Worm (Caenorhabditis elegans) whole organism, L3 larva: ENCODE measurements around the gene ZK354.9.

Experiments used
- R02D3.7 ChIP-seq: fragments of 150-350 bp; optimal IDR thresholded peaks from 2 replicates; lab custom pipeline; 2014; ENCODE audit warnings: missing biosample characterization, missing genetic modification characterization
- ZK546.5 ChIP-seq: sonication (generic microtip); optimal IDR thresholded peaks from 2 replicates; lab custom pipeline; 2017; ENCODE audit warnings: missing biosample characterization, missing genetic modification characterization
- ama-1 ChIP-seq: fragments of 150-350 bp; optimal IDR thresholded peaks from 2 replicates; lab custom pipeline; 2018
- ceh-16 ChIP-seq: sonication (generic microtip); optimal IDR thresholded peaks from 2 replicates; lab custom pipeline; 2017; ENCODE audit warnings: missing biosample characterization, missing genetic modification characterization
- ceh-28 ChIP-seq: fragments of 150-350 bp; optimal IDR thresholded peaks from 2 replicates; lab custom pipeline; 2014; ENCODE audit warnings: missing biosample characterization, missing genetic modification reagents, missing genetic modification characterization
- ceh-82 ChIP-seq: fragments of 150-350 bp; optimal IDR thresholded peaks from 2 replicates; lab custom pipeline; 2014; ENCODE audit warnings: missing biosample characterization, missing genetic modification characterization
- daf-12 ChIP-seq: fragments of 150-350 bp; optimal IDR thresholded peaks from 2 replicates; lab custom pipeline; 2014; ENCODE audit warnings: missing biosample characterization, missing genetic modification reagents, missing genetic modification characterization
- egl-27 ChIP-seq: sonication (generic microtip); optimal IDR thresholded peaks from 4 replicates; lab custom pipeline; 2017; ENCODE audit warnings: missing biosample characterization, missing genetic modification reagents, missing genetic modification characterization
- egl-5 ChIP-seq: fragments of 150-350 bp; optimal IDR thresholded peaks from 2 replicates; lab custom pipeline; 2017; ENCODE audit warnings: missing biosample characterization, missing genetic modification reagents, missing genetic modification characterization, inconsistent platforms
- elt-2 ChIP-seq: sonication (generic microtip); optimal IDR thresholded peaks from 2 replicates; lab custom pipeline; 2016; ENCODE audit warnings: missing genetic modification reagents, mild to moderate bottlenecking, missing genetic modification characterization, missing compliant biosample characterization
- elt-3 ChIP-seq, 3 experiments: fragments of 150-350 bp in 1 of 3; sonication (generic microtip) in 2 of 3; optimal IDR thresholded peaks; 2 replicates in 2 of 3; 4 replicates in 1 of 3; lab custom pipeline; 2014 to 2017; ENCODE audit warnings: missing biosample characterization in 3 of 3, missing genetic modification characterization in 3 of 3
- eor-1 ChIP-seq, 2 experiments: fragments of 150-350 bp; optimal IDR thresholded peaks; 2 replicates each; lab custom pipeline; 2014 to 2018; ENCODE audit warnings: missing biosample characterization in 2 of 2, missing genetic modification characterization in 2 of 2
- fos-1 ChIP-seq: fragments of 150-350 bp; optimal IDR thresholded peaks from 2 replicates; lab custom pipeline; 2014; ENCODE audit warnings: missing biosample characterization, missing genetic modification characterization
- hmg-11 ChIP-seq: sonication (generic microtip); optimal IDR thresholded peaks from 2 replicates; lab custom pipeline; 2016; ENCODE audit warnings: missing genetic modification characterization, missing compliant biosample characterization
- jun-1 ChIP-seq: fragments of 150-350 bp; optimal IDR thresholded peaks from 2 replicates; lab custom pipeline; 2014; ENCODE audit warnings: missing biosample characterization, missing genetic modification reagents, missing genetic modification characterization
- lin-15B ChIP-seq: fragments of 150-350 bp; optimal IDR thresholded peaks from 2 replicates; lab custom pipeline; 2014; ENCODE audit warnings: missing biosample characterization, missing genetic modification characterization
- lin-39 ChIP-seq: fragments of 150-350 bp; optimal IDR thresholded peaks from 2 replicates; lab custom pipeline; 2018; ENCODE audit warnings: missing biosample characterization, missing genetic modification reagents, missing genetic modification characterization
- lsy-12 ChIP-seq: sonication (generic microtip); optimal IDR thresholded peaks from 2 replicates; lab custom pipeline; 2016; ENCODE audit warnings: mild to moderate bottlenecking, missing genetic modification characterization, missing compliant biosample characterization
- nfya-1 ChIP-seq: sonication (generic microtip); optimal IDR thresholded peaks from 2 replicates; lab custom pipeline; 2017; ENCODE audit warnings: missing genetic modification characterization, mild to moderate bottlenecking, missing compliant biosample characterization, antibody characterized with exemption, moderate library complexity; ENCODE audit not compliant: insufficient read depth
- nhr-12 ChIP-seq: fragments of 150-350 bp; optimal IDR thresholded peaks from 2 replicates; lab custom pipeline; 2014; ENCODE audit warnings: missing biosample characterization, missing genetic modification characterization
- nhr-23 ChIP-seq: fragments of 150-350 bp; optimal IDR thresholded peaks from 2 replicates; lab custom pipeline; 2014; ENCODE audit warnings: missing biosample characterization, missing genetic modification reagents, missing genetic modification characterization
- nhr-237 ChIP-seq: fragments of 150-350 bp; optimal IDR thresholded peaks from 2 replicates; lab custom pipeline; 2014; ENCODE audit warnings: missing biosample characterization, missing genetic modification characterization
- nhr-25 ChIP-seq: sonication (generic microtip); optimal IDR thresholded peaks from 2 replicates; lab custom pipeline; 2017; ENCODE audit warnings: missing biosample characterization, missing genetic modification characterization
- nhr-28 ChIP-seq: fragments of 150-350 bp; optimal IDR thresholded peaks from 2 replicates; lab custom pipeline; 2014; ENCODE audit warnings: missing biosample characterization, missing genetic modification characterization
- nhr-43 ChIP-seq: sonication (generic microtip); optimal IDR thresholded peaks from 2 replicates; lab custom pipeline; 2016; ENCODE audit warnings: mild to moderate bottlenecking, missing genetic modification characterization, missing compliant biosample characterization; ENCODE audit not compliant: poor library complexity, severe bottlenecking
- nhr-67 ChIP-seq: fragments of 150-350 bp; optimal IDR thresholded peaks from 2 replicates; lab custom pipeline; 2014; ENCODE audit warnings: missing biosample characterization, missing genetic modification characterization
- nhr-76 ChIP-seq: fragments of 150-350 bp; sonication (generic microtip); optimal IDR thresholded peaks from 5 replicates; lab custom pipeline; 2014; ENCODE audit warnings: missing biosample characterization, missing genetic modification characterization
- nhr-77 ChIP-seq: fragments of 150-350 bp; optimal IDR thresholded peaks from 2 replicates; lab custom pipeline; 2014; ENCODE audit warnings: missing biosample characterization, missing genetic modification characterization
- sea-2 ChIP-seq: fragments of 150-350 bp; sonication (generic microtip); optimal IDR thresholded peaks from 4 replicates; lab custom pipeline; 2014; ENCODE audit warnings: missing biosample characterization, missing genetic modification reagents, missing genetic modification characterization
- snpc-4 ChIP-seq: fragments of 150-350 bp; optimal IDR thresholded peaks from 2 replicates; lab custom pipeline; 2014; ENCODE audit warnings: missing biosample characterization, missing genetic modification characterization
- tbx-2 ChIP-seq: sonication (generic microtip); optimal IDR thresholded peaks from 2 replicates; lab custom pipeline; 2016; ENCODE audit warnings: mild to moderate bottlenecking, missing genetic modification characterization, missing compliant biosample characterization
- unc-39 ChIP-seq: sonication (generic microtip); optimal IDR thresholded peaks from 4 replicates; lab custom pipeline; 2017; ENCODE audit warnings: missing biosample characterization, missing genetic modification characterization
- unc-62 ChIP-seq: fragments of 150-350 bp; sonication (generic microtip); optimal IDR thresholded peaks from 4 replicates; lab custom pipeline; 2014; ENCODE audit warnings: missing biosample characterization, missing genetic modification reagents, missing genetic modification characterization
- zag-1 ChIP-seq: fragments of 150-350 bp; optimal IDR thresholded peaks from 2 replicates; lab custom pipeline; 2014; ENCODE audit warnings: missing biosample characterization, missing genetic modification characterization
- ztf-11 ChIP-seq: fragments of 150-350 bp; optimal IDR thresholded peaks from 2 replicates; lab custom pipeline; 2014; ENCODE audit warnings: missing biosample characterization, missing genetic modification characterization

ZK354.9 gene

DNA sequence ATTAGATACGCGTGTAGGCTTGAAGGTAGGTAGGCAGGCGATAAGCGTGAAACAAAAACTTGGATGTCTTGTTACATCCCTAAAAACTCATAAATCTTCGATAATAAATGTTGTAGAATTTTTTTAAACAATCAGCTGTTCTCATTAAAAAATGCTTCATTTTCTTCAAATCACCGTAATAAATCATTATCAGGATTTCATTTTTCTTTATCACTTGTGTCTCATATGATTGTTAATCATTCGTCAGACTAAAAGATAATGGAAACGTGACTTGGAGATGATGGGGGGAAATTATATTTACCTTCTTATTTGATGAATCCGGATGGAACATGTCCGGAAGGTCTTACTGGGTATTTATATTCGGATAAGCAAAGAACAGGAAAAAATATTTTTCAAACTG, 25.5 kb upstream of the ZK354.9 start:
- TF ChIP-seq ceh-16 (tag; lab: Kevin White, UChicago) (no peak), elt-2 (tag; lab: Kevin White, UChicago) (no peak), ceh-82 (tag; lab: Kevin White, UChicago) (no peak), ZK546.5 (no peak), nhr-237 (tag; lab: Kevin White, UChicago) (no peak)

ce11 chrIV:5332178-5332577, 24.2 kb upstream of the ZK354.9 start, which contains the start of gene Y4C6B.3:
Y4C6B.3 (plus strand) TSS chrIV:5332478.
- TF ChIP-seq snpc-4 (tag; lab: Kevin White, UChicago) (no peak), egl-27 (tag; lab: Kevin White, UChicago) (no peak), unc-62 (GFP tag; lab: Kevin White, UChicago) (no peak), nhr-76 (tag; lab: Kevin White, UChicago) (no peak), nhr-25 (tag; lab: Kevin White, UChicago) (no peak), eor-1 (tag; optimal IDR thresholded peaks at IDR 0.05; lab: Kevin White, UChicago) (no peak)

ce11 chrIV:5326144-5326543, 18.2 kb upstream of the ZK354.9 start, which contains the start of gene Y4C6B.4:
Y4C6B.4 (plus strand) TSS chrIV:5326444.
- TF ChIP-seq R02D3.7 (tag; lab: Kevin White, UChicago) (no peak), nhr-76 (tag; lab: Kevin White, UChicago) (no peak), nhr-43 (tag; lab: Kevin White, UChicago) (no peak), ZK546.5 (no peak), nhr-28 (tag; lab: Kevin White, UChicago) (no peak), jun-1 (no peak), lin-15B (no peak), ceh-16 (tag; lab: Kevin White, UChicago) (no peak), lsy-12 (tag; lab: Kevin White, UChicago) (no peak), unc-39 (tag; lab: Kevin White, UChicago) (no peak), zag-1 (tag; lab: Kevin White, UChicago) (no peak), tbx-2 (tag; lab: Kevin White, UChicago) (no peak), ztf-11 (no peak), nhr-77 (tag; lab: Kevin White, UChicago) (no peak), nfya-1 (no peak), ama-1 (lab: Kevin White, UChicago) (no peak)

- TF ChIP-seq nhr-237 (tag; lab: Kevin White, UChicago) (no peak), elt-2 (tag; lab: Kevin White, UChicago) (peak; percentile 50), nfya-1 (peak; percentile 13), nhr-23 (tag; lab: Kevin White, UChicago) (peak; percentile 59), snpc-4 (tag; lab: Kevin White, UChicago) (peak; percentile 48)
These were observed 10.9 kb upstream of the ZK354.9 start, which contains the start of gene slc-46A for ce11 chrIV:5318835-5319303. slc-46A (plus strand) TSS chrIV:5319253.

ce11 chrIV:5317106-5317505, 9.2 kb upstream of the ZK354.9 start:
- peak; percentile 95 for TF ChIP-seq snpc-4 (tag; lab: Kevin White, UChicago)
- no peak for TF ChIP-seq daf-12 (tag; lab: Kevin White, UChicago)
- TF ChIP-seq eor-1 (tag; optimal IDR thresholded peaks at IDR 0.05; lab: Kevin White, UChicago), result no peak
- TF ChIP-seq nhr-23 (tag; lab: Kevin White, UChicago), result peak; percentile 37
- no peak for TF ChIP-seq sea-2
- no peak for TF ChIP-seq egl-5 (tag; lab: Kevin White, UChicago)
- TF ChIP-seq fos-1 (tag; lab: Kevin White, UChicago), result peak; percentile 7
- no peak for TF ChIP-seq ztf-11
- peak; percentile 54 for TF ChIP-seq nhr-43 (tag; lab: Kevin White, UChicago)
- TF ChIP-seq lin-39, result no peak
- no peak for TF ChIP-seq elt-3 (tag; optimal IDR thresholded peaks at IDR 0.05; lab: Kevin White, UChicago)
- TF ChIP-seq nhr-25 (tag; lab: Kevin White, UChicago), result peak; percentile 35
- TF ChIP-seq nhr-12 (tag; lab: Kevin White, UChicago), result no peak
- TF ChIP-seq hmg-11 (tag; lab: Kevin White, UChicago), result no peak
- peak; percentile 24 for TF ChIP-seq ceh-28
- TF ChIP-seq ama-1 (lab: Kevin White, UChicago), result no peak
- TF ChIP-seq elt-2 (tag; lab: Kevin White, UChicago), result peak; percentile 24
- no peak for TF ChIP-seq tbx-2 (tag; lab: Kevin White, UChicago)
- TF ChIP-seq nhr-67, result no peak
